Worm (Caenorhabditis elegans) whole organism, L4/young adult: Measurements from ENCODE around the gene Y57A10A.14.

ENCODE experiments used
- W03F9.2 ChIP-seq: fragments of 150-350 bp; optimal IDR thresholded peaks from 2 replicates; lab custom pipeline; 2014; ENCODE audit warnings: missing biosample characterization, missing genetic modification characterization
- dao-5 ChIP-seq: sonication (generic microtip); optimal IDR thresholded peaks from 2 replicates; lab custom pipeline; 2016; ENCODE audit warnings: missing genotype, missing genetic modification characterization, moderate library complexity, missing compliant biosample characterization
- him-1 ChIP-seq: sonication (generic microtip); optimal IDR thresholded peaks from 2 replicates; lab custom pipeline; 2016; ENCODE audit warnings: missing genotype, missing genetic modification reagents, missing genetic modification characterization, missing compliant biosample characterization

DNA sequence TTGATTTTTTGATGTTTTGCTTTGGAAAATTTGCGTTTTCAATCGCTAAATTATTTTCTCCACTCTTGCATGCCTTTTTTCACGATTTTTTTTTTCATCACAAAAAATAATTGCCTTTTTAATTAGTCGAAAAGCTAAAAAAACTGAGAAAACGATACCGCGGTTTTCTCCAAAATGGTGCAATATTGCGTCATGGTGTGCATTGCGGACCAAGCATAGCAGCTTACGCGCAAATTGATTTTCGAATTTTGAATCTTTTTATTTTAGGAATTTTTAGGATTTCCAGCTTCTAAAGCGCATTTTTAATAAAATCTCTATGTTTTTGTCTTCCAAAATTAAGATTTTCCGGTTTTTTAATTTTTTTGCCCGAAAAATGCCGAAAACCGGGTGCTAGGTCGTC lies 35.5 kb upstream of the Y57A10A.14 start:
- TF ChIP-seq W03F9.2 (tag; lab: Kevin White, UChicago), result no peak
- TF ChIP-seq dao-5, result no peak
- no peak for TF ChIP-seq him-1
